Fruit fly (Drosophila melanogaster) whole organism, embryonic: ENCODE results near the gene CG44008.

ENCODE experiments used
- CG3407 ChIP-seq: fragments of 200-800 bp; sonication (Bioruptor generic); optimal IDR thresholded peaks from 2 replicates; lab custom pipeline; 2018; ENCODE audit warnings: missing biosample characterization, mild to moderate bottlenecking, missing genetic modification characterization
- bowl ChIP-seq: fragments of 200-800 bp; sonication (Bioruptor generic); IDR thresholded peaks from 2 replicates; pipeline ENCODE4 v1.3.6; 2022; ENCODE audit warnings: missing biosample characterization, missing genetic modification characterization
- chm ChIP-seq: fragments of 200-800 bp; sonication (Bioruptor generic); IDR thresholded peaks from 2 replicates; pipeline ENCODE4 v1.3.6; 2022; ENCODE audit warnings: missing biosample characterization, missing genetic modification characterization
- schlank ChIP-seq: fragments of 200-800 bp; sonication (Bioruptor generic); optimal IDR thresholded peaks from 2 replicates; lab custom pipeline; 2018; ENCODE audit warnings: missing biosample characterization, mild to moderate bottlenecking, missing genetic modification characterization
- sd ChIP-seq: fragments of 200-800 bp; sonication (Bioruptor generic); optimal IDR thresholded peaks from 3 replicates; lab custom pipeline; 2018; ENCODE audit warnings: missing biosample characterization, mild to moderate bottlenecking, missing genetic modification characterization, moderate library complexity
- sens-2 ChIP-seq: fragments of 200-800 bp; sonication (Bioruptor generic); IDR thresholded peaks from 2 replicates; pipeline ENCODE4 v1.3.6; 2022; ENCODE audit warnings: missing biosample characterization, missing genetic modification characterization
- sug ChIP-seq: fragments of 200-800 bp; optimal IDR thresholded peaks from 2 replicates; lab custom pipeline; 2019; ENCODE audit warnings: missing biosample characterization, mild to moderate bottlenecking, missing genetic modification characterization, moderate library complexity

dm6 chr2L:11840391-11840790 lies 1.9 kb downstream of the CG44008 start, which contains the start of gene CG31704:
- TF ChIP-seq CG3407 (GFP tag; lab: Kevin White, UChicago), result no peak
- no peak for TF ChIP-seq sens-2 (GFP tag; lab: Robert Waterston, UW)
- no peak for TF ChIP-seq bowl (GFP tag; lab: Robert Waterston, UW)
- TF ChIP-seq sug (tag; lab: Kevin White, UChicago), result no peak
- no peak for TF ChIP-seq schlank
- TF ChIP-seq chm, result no peak
- no peak for TF ChIP-seq sd (tag; lab: Kevin White, UChicago)
